Worm (Caenorhabditis elegans) whole organism, early embryonic: ENCODE data around the gene F59A6.3.

ENCODE experiments used
- ama-1 ChIP-seq: fragments of 150-350 bp; optimal IDR thresholded peaks from 2 replicates; lab custom pipeline; 2014
- flt-1 ChIP-seq: fragments of 200-800 bp; sonication (Bioruptor generic); IDR thresholded peaks from 2 replicates; pipeline ENCODE4 v1.3.6; 2022; ENCODE audit warnings: missing genetic modification characterization, missing compliant biosample characterization

DNA sequence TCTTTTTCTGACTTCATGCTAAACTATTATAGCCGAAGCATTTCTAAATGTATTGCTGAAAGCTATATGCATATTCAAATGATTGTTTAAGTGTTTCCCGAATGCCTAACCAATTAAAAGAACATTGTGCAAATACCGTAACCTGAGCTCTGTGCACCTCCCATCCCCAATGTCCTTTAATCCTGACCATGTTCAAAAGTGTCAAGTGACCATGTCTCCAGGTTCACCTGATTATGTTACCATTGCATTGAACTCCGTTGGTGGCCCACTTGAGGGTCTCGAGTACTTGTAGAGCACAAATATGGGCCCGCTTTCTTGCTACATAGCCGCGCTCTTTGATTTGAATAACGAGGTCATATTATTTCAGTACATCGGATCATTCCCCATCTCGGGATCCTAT lies 32.8 kb upstream of the F59A6.3 start:
- TF ChIP-seq flt-1 (no peak), ama-1 (no peak)
